Worm (Caenorhabditis elegans) whole organism, L3 larva: ENCODE measurements around the gene T06A10.106.
A peak's percentile ranks its signal among the peaks of the same experiment; 100 is the strongest.
"Not testable (repeated sequence)": the region's sequence is repeated elsewhere in the genome, so short reads cannot be mapped to it uniquely, and the experiment has no call there.

ENCODE experiments used
- R02D3.7 ChIP-seq: fragments of 150-350 bp; optimal IDR thresholded peaks from 2 replicates; lab custom pipeline; 2014; ENCODE audit warnings: missing biosample characterization, missing genetic modification characterization
- ZK546.5 ChIP-seq: sonication (generic microtip); optimal IDR thresholded peaks from 2 replicates; lab custom pipeline; 2017; ENCODE audit warnings: missing biosample characterization, missing genetic modification characterization
- aly-2 ChIP-seq: fragments of 150-350 bp; optimal IDR thresholded peaks from 2 replicates; lab custom pipeline; 2014; ENCODE audit warnings: missing biosample characterization, missing genetic modification characterization
- ama-1 ChIP-seq: fragments of 150-350 bp; optimal IDR thresholded peaks from 2 replicates; lab custom pipeline; 2018
- ceh-16 ChIP-seq: sonication (generic microtip); optimal IDR thresholded peaks from 2 replicates; lab custom pipeline; 2017; ENCODE audit warnings: missing biosample characterization, missing genetic modification characterization
- ceh-28 ChIP-seq: fragments of 150-350 bp; optimal IDR thresholded peaks from 2 replicates; lab custom pipeline; 2014; ENCODE audit warnings: missing biosample characterization, missing genetic modification reagents, missing genetic modification characterization
- ceh-9 ChIP-seq: sonication (generic microtip); optimal IDR thresholded peaks from 2 replicates; lab custom pipeline; 2018; ENCODE audit warnings: missing biosample characterization, missing genetic modification characterization
- daf-12 ChIP-seq: fragments of 150-350 bp; optimal IDR thresholded peaks from 2 replicates; lab custom pipeline; 2014; ENCODE audit warnings: missing biosample characterization, missing genetic modification reagents, missing genetic modification characterization
- egl-27 ChIP-seq: sonication (generic microtip); optimal IDR thresholded peaks from 4 replicates; lab custom pipeline; 2017; ENCODE audit warnings: missing biosample characterization, missing genetic modification reagents, missing genetic modification characterization
- egl-5 ChIP-seq: fragments of 150-350 bp; optimal IDR thresholded peaks from 2 replicates; lab custom pipeline; 2017; ENCODE audit warnings: missing biosample characterization, missing genetic modification reagents, missing genetic modification characterization, inconsistent platforms
- elt-1 ChIP-seq: fragments of 150-350 bp; optimal IDR thresholded peaks from 2 replicates; lab custom pipeline; 2014; ENCODE audit warnings: missing biosample characterization, missing genetic modification characterization
- elt-2 ChIP-seq: sonication (generic microtip); optimal IDR thresholded peaks from 2 replicates; lab custom pipeline; 2016; ENCODE audit warnings: missing genetic modification reagents, mild to moderate bottlenecking, missing genetic modification characterization, missing compliant biosample characterization
- elt-3 ChIP-seq, 3 experiments: fragments of 150-350 bp in 1 of 3; sonication (generic microtip) in 2 of 3; optimal IDR thresholded peaks; 2 replicates in 2 of 3; 4 replicates in 1 of 3; lab custom pipeline; 2014 to 2017; ENCODE audit warnings: missing biosample characterization in 3 of 3, missing genetic modification characterization in 3 of 3
- fkh-10 ChIP-seq: sonication (generic microtip); optimal IDR thresholded peaks from 2 replicates; lab custom pipeline; 2017; ENCODE audit warnings: missing biosample characterization, missing genetic modification reagents, missing genetic modification characterization
- fkh-2 ChIP-seq: fragments of 150-350 bp; optimal IDR thresholded peaks from 2 replicates; lab custom pipeline; 2014; ENCODE audit warnings: missing biosample characterization, missing genetic modification reagents, missing genetic modification characterization
- fos-1 ChIP-seq: fragments of 150-350 bp; optimal IDR thresholded peaks from 2 replicates; lab custom pipeline; 2014; ENCODE audit warnings: missing biosample characterization, missing genetic modification characterization
- hmg-11 ChIP-seq: sonication (generic microtip); optimal IDR thresholded peaks from 2 replicates; lab custom pipeline; 2016; ENCODE audit warnings: missing genetic modification characterization, missing compliant biosample characterization
- jun-1 ChIP-seq: fragments of 150-350 bp; optimal IDR thresholded peaks from 2 replicates; lab custom pipeline; 2014; ENCODE audit warnings: missing biosample characterization, missing genetic modification reagents, missing genetic modification characterization
- lin-15B ChIP-seq: fragments of 150-350 bp; optimal IDR thresholded peaks from 2 replicates; lab custom pipeline; 2014; ENCODE audit warnings: missing biosample characterization, missing genetic modification characterization
- lin-39 ChIP-seq: fragments of 150-350 bp; optimal IDR thresholded peaks from 2 replicates; lab custom pipeline; 2018; ENCODE audit warnings: missing biosample characterization, missing genetic modification reagents, missing genetic modification characterization
- mdl-1 ChIP-seq: fragments of 150-350 bp; optimal IDR thresholded peaks from 2 replicates; lab custom pipeline; 2014; ENCODE audit warnings: missing biosample characterization, missing genetic modification characterization
- nfya-1 ChIP-seq: sonication (generic microtip); optimal IDR thresholded peaks from 2 replicates; lab custom pipeline; 2017; ENCODE audit warnings: missing genetic modification characterization, mild to moderate bottlenecking, missing compliant biosample characterization, antibody characterized with exemption, moderate library complexity; ENCODE audit not compliant: insufficient read depth
- nhr-11 ChIP-seq: fragments of 150-350 bp; optimal IDR thresholded peaks from 2 replicates; lab custom pipeline; 2014; ENCODE audit warnings: missing biosample characterization, missing genetic modification characterization
- nhr-12 ChIP-seq: fragments of 150-350 bp; optimal IDR thresholded peaks from 2 replicates; lab custom pipeline; 2014; ENCODE audit warnings: missing biosample characterization, missing genetic modification characterization
- nhr-23 ChIP-seq: fragments of 150-350 bp; optimal IDR thresholded peaks from 2 replicates; lab custom pipeline; 2014; ENCODE audit warnings: missing biosample characterization, missing genetic modification reagents, missing genetic modification characterization
- nhr-25 ChIP-seq: sonication (generic microtip); optimal IDR thresholded peaks from 2 replicates; lab custom pipeline; 2017; ENCODE audit warnings: missing biosample characterization, missing genetic modification characterization
- nhr-28 ChIP-seq: fragments of 150-350 bp; optimal IDR thresholded peaks from 2 replicates; lab custom pipeline; 2014; ENCODE audit warnings: missing biosample characterization, missing genetic modification characterization
- nhr-43 ChIP-seq: sonication (generic microtip); optimal IDR thresholded peaks from 2 replicates; lab custom pipeline; 2016; ENCODE audit warnings: mild to moderate bottlenecking, missing genetic modification characterization, missing compliant biosample characterization; ENCODE audit not compliant: poor library complexity, severe bottlenecking
- nhr-67 ChIP-seq: fragments of 150-350 bp; optimal IDR thresholded peaks from 2 replicates; lab custom pipeline; 2014; ENCODE audit warnings: missing biosample characterization, missing genetic modification characterization
- nhr-76 ChIP-seq: fragments of 150-350 bp; sonication (generic microtip); optimal IDR thresholded peaks from 5 replicates; lab custom pipeline; 2014; ENCODE audit warnings: missing biosample characterization, missing genetic modification characterization
- pqm-1 ChIP-seq: fragments of 150-350 bp; optimal IDR thresholded peaks from 2 replicates; lab custom pipeline; 2017; ENCODE audit warnings: missing biosample characterization, missing genetic modification characterization, inconsistent platforms
- sea-2 ChIP-seq: fragments of 150-350 bp; sonication (generic microtip); optimal IDR thresholded peaks from 4 replicates; lab custom pipeline; 2014; ENCODE audit warnings: missing biosample characterization, missing genetic modification reagents, missing genetic modification characterization
- snpc-4 ChIP-seq: fragments of 150-350 bp; optimal IDR thresholded peaks from 2 replicates; lab custom pipeline; 2014; ENCODE audit warnings: missing biosample characterization, missing genetic modification characterization
- tbx-2 ChIP-seq: sonication (generic microtip); optimal IDR thresholded peaks from 2 replicates; lab custom pipeline; 2016; ENCODE audit warnings: mild to moderate bottlenecking, missing genetic modification characterization, missing compliant biosample characterization
- unc-62 ChIP-seq: fragments of 150-350 bp; sonication (generic microtip); optimal IDR thresholded peaks from 4 replicates; lab custom pipeline; 2014; ENCODE audit warnings: missing biosample characterization, missing genetic modification reagents, missing genetic modification characterization
- zag-1 ChIP-seq: fragments of 150-350 bp; optimal IDR thresholded peaks from 2 replicates; lab custom pipeline; 2014; ENCODE audit warnings: missing biosample characterization, missing genetic modification characterization
- ztf-11 ChIP-seq: fragments of 150-350 bp; optimal IDR thresholded peaks from 2 replicates; lab custom pipeline; 2014; ENCODE audit warnings: missing biosample characterization, missing genetic modification characterization
- ztf-4 ChIP-seq: fragments of 150-350 bp; optimal IDR thresholded peaks from 2 replicates; lab custom pipeline; 2014; ENCODE audit warnings: missing biosample characterization, missing genetic modification characterization

Gene T06A10.106

ce11 chrIV:16860702-16861101, 8.1 kb downstream of the T06A10.106 start:
- TF ChIP-seq pqm-1 (tag; lab: Kevin White, UChicago) (no peak), nhr-67 (tag; lab: Kevin White, UChicago) (no peak), R02D3.7 (no peak), hmg-11 (tag; lab: Kevin White, UChicago) (no peak)
- TF ChIP-seq, all 47 proteins: peak for 0

ce11 chrIV:16854790-16855189, 14.0 kb downstream of the T06A10.106 start, which contains the start of gene map-2:
Gene map-2, minus strand, starts transcription at chrIV:16854890.
- TF ChIP-seq ceh-9 (no peak), fkh-10 (no peak)

- TF ChIP-seq R02D3.7 (peak; percentile 25), elt-2 (tag; lab: Kevin White, UChicago) (peak; percentile 35), tbx-2 (peak; percentile 26), lin-15B (tag; lab: Kevin White, UChicago) (peak; percentile 27)
Observed at ce11 chrIV:16845376-16845775, 23.4 kb downstream of the T06A10.106 start.

- TF ChIP-seq unc-62 (GFP tag; lab: Kevin White, UChicago); fos-1 (tag; lab: Kevin White, UChicago); ceh-28 (tag; lab: Kevin White, UChicago): not testable (repeated sequence)
Observed at ce11 chrIV:16842873-16843272, 25.9 kb downstream of the T06A10.106 start, which contains the start of gene Y116A8A.150. Gene Y116A8A.150, minus strand, starts transcription at chrIV:16842973.

- no peak for TF ChIP-seq egl-5 (tag; lab: Kevin White, UChicago)
- no peak for TF ChIP-seq fkh-2 (tag; lab: Kevin White, UChicago)
- TF ChIP-seq nfya-1 (tag; lab: Kevin White, UChicago), result no peak
- TF ChIP-seq nhr-12 (tag; lab: Kevin White, UChicago), result no peak
- no peak for TF ChIP-seq daf-12 (tag; lab: Kevin White, UChicago)
- TF ChIP-seq elt-3 (tag; optimal IDR thresholded peaks at IDR 0.05; lab: Kevin White, UChicago), result no peak
- no peak for TF ChIP-seq ZK546.5 (tag; lab: Kevin White, UChicago)
- TF ChIP-seq aly-2, result no peak
- TF ChIP-seq ceh-28 (tag; lab: Kevin White, UChicago), result no peak
- TF ChIP-seq elt-1 (tag; lab: Kevin White, UChicago), result no peak
- TF ChIP-seq nhr-28 (tag; lab: Kevin White, UChicago), result no peak
Observed at ce11 chrIV:16831366-16831765, 37.4 kb downstream of the T06A10.106 start, which contains the start of gene clec-194. Gene clec-194, plus strand, starts transcription at chrIV:16831666.

ce11 chrIV:16829896-16830295, 38.9 kb downstream of the T06A10.106 start, which contains the start of gene Y116A8A.7:
Gene Y116A8A.7, plus strand, starts transcription at chrIV:16830196.
- no peak for TF ChIP-seq ztf-11 (tag; lab: Kevin White, UChicago)
- no peak for TF ChIP-seq ama-1
- TF ChIP-seq mdl-1 (tag; lab: Kevin White, UChicago), result no peak
- no peak for TF ChIP-seq elt-2 (tag; lab: Kevin White, UChicago)
- TF ChIP-seq pqm-1 (tag; lab: Kevin White, UChicago), result no peak
- no peak for TF ChIP-seq sea-2 (GFP tag; lab: Kevin White, UChicago)
- TF ChIP-seq nhr-12 (tag; lab: Kevin White, UChicago), result no peak
- no peak for TF ChIP-seq nhr-43
- no peak for TF ChIP-seq daf-12 (tag; lab: Kevin White, UChicago)
- TF ChIP-seq egl-5 (tag; lab: Kevin White, UChicago), result no peak
- TF ChIP-seq ztf-4 (tag; lab: Kevin White, UChicago), result no peak
- no peak for TF ChIP-seq egl-27 (tag; lab: Kevin White, UChicago)
- TF ChIP-seq nhr-23, result no peak
- TF ChIP-seq fos-1 (tag; lab: Kevin White, UChicago), result no peak

- no peak for TF ChIP-seq jun-1 (tag; lab: Kevin White, UChicago)
- TF ChIP-seq R02D3.7, result no peak
- TF ChIP-seq nhr-76 (tag; lab: Kevin White, UChicago), result no peak
- TF ChIP-seq snpc-4 (tag; lab: Kevin White, UChicago), result no peak
- TF ChIP-seq egl-27 (tag; lab: Kevin White, UChicago), result no peak
- TF ChIP-seq ceh-16 (tag; lab: Kevin White, UChicago), result no peak
- TF ChIP-seq egl-5 (tag; lab: Kevin White, UChicago), result no peak
- no peak for TF ChIP-seq zag-1 (tag; lab: Kevin White, UChicago)
- no peak for TF ChIP-seq ceh-9
- TF ChIP-seq lin-39 (tag; lab: Kevin White, UChicago), result no peak
- TF ChIP-seq fkh-2 (tag; lab: Kevin White, UChicago), result no peak
- no peak for TF ChIP-seq lin-15B (tag; lab: Kevin White, UChicago)
- no peak for TF ChIP-seq fos-1 (tag; lab: Kevin White, UChicago)
- TF ChIP-seq ztf-4 (tag; lab: Kevin White, UChicago), result no peak
- TF ChIP-seq hmg-11 (tag; lab: Kevin White, UChicago), result no peak
- no peak for TF ChIP-seq nfya-1 (tag; lab: Kevin White, UChicago)
- no peak for TF ChIP-seq nhr-25 (tag; lab: Kevin White, UChicago)
- no peak for TF ChIP-seq ztf-11 (tag; lab: Kevin White, UChicago)
- TF ChIP-seq nhr-11 (tag; lab: Kevin White, UChicago), result no peak
Observed at ce11 chrIV:16828698-16829097, 40.1 kb downstream of the T06A10.106 start, which contains the start of gene Y116A8A.6. Gene Y116A8A.6, minus strand, starts transcription at chrIV:16828798.
